Worm (Caenorhabditis elegans): ENCODE measurements around the gene F19C6.2.

- no peak for TF ChIP-seq elt-3 (tag; optimal IDR thresholded peaks at IDR 0.05)
- no peak for TF ChIP-seq lin-13 (tag; optimal IDR thresholded peaks at IDR 0.05)
- no peak for TF ChIP-seq unc-62 (GFP tag; optimal IDR thresholded peaks at IDR 0.05)
- no peak for TF ChIP-seq ces-1 (GFP tag; optimal IDR thresholded peaks at IDR 0.05)
- TF ChIP-seq pha-4 (tag; optimal IDR thresholded peaks at IDR 0.05), result no peak
- no peak for TF ChIP-seq ztf-11 (tag; optimal IDR thresholded peaks at IDR 0.05)
Measured at ce11 chrX:9981259-9981658, 19.5 kb upstream of the F19C6.2 start.

All from whole organism, mixed stage, embryonic.